Fruit fly (Drosophila melanogaster) whole organism, pupa: ENCODE measurements around the gene pyd.

ENCODE experiments used
- CG10348 ChIP-seq: fragments of 200-800 bp; sonication (Bioruptor generic); IDR thresholded peaks from 2 replicates; pipeline ENCODE4 v1.3.6; 2022; ENCODE audit warnings: missing biosample characterization, missing genetic modification characterization
- CG12605 ChIP-seq: fragments of 200-800 bp; sonication (Bioruptor generic); IDR thresholded peaks from 2 replicates; pipeline ENCODE4 v1.3.6; 2022; ENCODE audit warnings: missing biosample characterization, missing genetic modification characterization
- CG13204 ChIP-seq: fragments of 200-800 bp; sonication (Bioruptor generic); optimal IDR thresholded peaks from 2 replicates; lab custom pipeline; 2018; ENCODE audit warnings: missing biosample characterization, mild to moderate bottlenecking, missing genetic modification characterization, moderate library complexity
- CG14655 ChIP-seq: fragments of 200-800 bp; sonication (Bioruptor generic); optimal IDR thresholded peaks from 3 replicates; lab custom pipeline; 2017; ENCODE audit warnings: mild to moderate bottlenecking, missing biosample characterization, missing genetic modification reagents, missing genetic modification characterization
- CG15710 ChIP-seq: fragments of 200-800 bp; sonication (Bioruptor generic); optimal IDR thresholded peaks from 2 replicates; lab custom pipeline; 2018; ENCODE audit warnings: missing biosample characterization, mild to moderate bottlenecking, missing genetic modification characterization, moderate library complexity
- CG17806 ChIP-seq: fragments of 200-800 bp; sonication (Bioruptor generic); optimal IDR thresholded peaks from 2 replicates; lab custom pipeline; 2018; ENCODE audit warnings: missing biosample characterization, mild to moderate bottlenecking, missing genetic modification characterization, moderate library complexity
- CG32121 ChIP-seq: fragments of 200-800 bp; sonication (Bioruptor generic); IDR thresholded peaks from 2 replicates; pipeline ENCODE4 v1.3.6; 2022; ENCODE audit warnings: missing biosample characterization, missing genetic modification characterization
- CG34367 ChIP-seq: fragments of 200-800 bp; sonication (Bioruptor generic); optimal IDR thresholded peaks from 2 replicates; lab custom pipeline; 2018; ENCODE audit warnings: missing biosample characterization, mild to moderate bottlenecking, missing genetic modification characterization
- CG4496 ChIP-seq: fragments of 200-800 bp; sonication (Bioruptor generic); IDR thresholded peaks from 3 replicates; pipeline ENCODE4 v1.3.6; 2022; ENCODE audit warnings: missing biosample characterization, missing genetic modification characterization
- CG8159 ChIP-seq: fragments of 200-800 bp; sonication (Bioruptor generic); optimal IDR thresholded peaks from 3 replicates; lab custom pipeline; 2018; ENCODE audit warnings: missing biosample characterization, mild to moderate bottlenecking, missing genetic modification characterization, moderate library complexity
- CG8301 ChIP-seq: fragments of 200-800 bp; sonication (Bioruptor generic); optimal IDR thresholded peaks from 2 replicates; lab custom pipeline; 2018; ENCODE audit warnings: missing biosample characterization, mild to moderate bottlenecking, missing genetic modification characterization
- CG9948 ChIP-seq: fragments of 200-800 bp; sonication (Bioruptor generic); optimal IDR thresholded peaks from 2 replicates; lab custom pipeline; 2018; ENCODE audit warnings: missing biosample characterization, mild to moderate bottlenecking, missing genetic modification characterization, moderate library complexity
- D1 ChIP-seq: fragments of 200-800 bp; sonication (Bioruptor generic); optimal IDR thresholded peaks from 2 replicates; lab custom pipeline; 2018; ENCODE audit warnings: missing biosample characterization, mild to moderate bottlenecking, missing genetic modification characterization, moderate library complexity
- EcR ChIP-seq: fragments of 200-800 bp; sonication (Bioruptor generic); optimal IDR thresholded peaks from 3 replicates; lab custom pipeline; 2019; ENCODE audit warnings: missing biosample characterization, missing genetic modification characterization, mild to moderate bottlenecking, moderate library complexity, missing genetic modification reagents
- Ets98B ChIP-seq: fragments of 200-800 bp; sonication (Bioruptor generic); IDR thresholded peaks from 2 replicates; pipeline ENCODE4 v1.3.6; 2022; ENCODE audit warnings: missing biosample characterization, missing genetic modification characterization
- Pif1A ChIP-seq: fragments of 200-800 bp; sonication (Bioruptor generic); optimal IDR thresholded peaks from 3 replicates; lab custom pipeline; 2016; ENCODE audit warnings: missing biosample characterization, missing genetic modification characterization
- Pif1B ChIP-seq: fragments of 200-800 bp; sonication (Bioruptor generic); optimal IDR thresholded peaks from 3 replicates; lab custom pipeline; 2016; ENCODE audit warnings: missing biosample characterization, missing genetic modification characterization
- Snoo ChIP-seq: fragments of 200-800 bp; sonication (Bioruptor generic); optimal IDR thresholded peaks from 3 replicates; lab custom pipeline; 2017; ENCODE audit warnings: missing biosample characterization, mild to moderate bottlenecking, missing genetic modification characterization, inconsistent platforms
- fd96Ca ChIP-seq: fragments of 200-800 bp; sonication (Bioruptor generic); IDR thresholded peaks from 3 replicates; pipeline ENCODE4 v1.3.6; 2022; ENCODE audit warnings: missing biosample characterization, missing genetic modification characterization
- gl ChIP-seq: fragments of 200-800 bp; sonication (Bioruptor generic); optimal IDR thresholded peaks from 2 replicates; lab custom pipeline; 2018; ENCODE audit warnings: missing biosample characterization, mild to moderate bottlenecking, missing genetic modification characterization
- rn ChIP-seq: fragments of 200-800 bp; sonication (Bioruptor generic); IDR thresholded peaks from 2 replicates; pipeline ENCODE4 v1.3.6; 2022; ENCODE audit warnings: missing biosample characterization, missing genetic modification characterization

Gene pyd

DNA sequence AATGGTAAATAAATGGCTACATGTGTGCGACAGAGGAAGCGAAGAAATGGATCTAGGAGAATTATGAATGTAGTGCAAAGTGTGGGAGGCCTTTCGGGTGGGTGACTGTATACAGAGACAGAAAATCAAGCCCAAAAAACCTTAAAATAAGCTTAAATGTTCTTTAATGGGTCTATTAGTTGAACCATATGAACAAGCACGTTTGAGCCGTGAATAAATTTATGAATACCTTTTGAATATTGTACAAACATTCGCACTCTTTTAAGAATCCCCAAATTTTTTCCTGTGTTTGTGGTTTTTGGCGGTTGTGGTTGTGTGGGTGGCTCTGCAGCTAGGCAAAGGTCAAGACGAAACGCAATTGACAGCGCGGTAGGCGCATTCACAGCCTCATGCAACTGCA, 34.9 kb upstream of the pyd start:
- TF ChIP-seq CG8301 (tag; lab: Kevin White, UChicago) (peak; percentile 43), gl (no peak), CG4496 (GFP tag; lab: Robert Waterston, UW) (peak; percentile 22; the same call in 2 of the 3 replicates), CG32121 (GFP tag; lab: Robert Waterston, UW) (peak; percentile 46; the same call in 1 of the 2 replicates)

DNA sequence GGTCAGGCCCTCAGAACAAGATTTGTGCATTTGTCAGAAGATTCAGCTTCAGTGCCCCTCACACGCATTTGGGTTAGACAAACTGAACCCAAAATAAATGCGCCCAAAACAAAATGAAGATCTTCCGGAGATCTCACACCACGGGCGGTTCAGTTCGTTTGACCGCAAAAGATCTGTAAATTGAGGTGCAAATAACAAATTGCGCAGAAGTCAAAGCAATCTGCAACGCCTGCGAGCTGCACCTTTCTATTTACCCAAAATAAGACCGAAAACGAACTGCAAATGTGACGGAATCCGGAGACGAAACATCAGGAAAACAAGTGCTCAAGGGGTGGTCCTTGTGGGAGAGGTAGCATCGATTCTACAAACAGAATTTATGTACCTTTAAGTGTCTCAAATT, 33.9 kb upstream of the pyd start:
- TF ChIP-seq CG4496 (GFP tag; lab: Robert Waterston, UW) (no peak), CG8301 (tag; lab: Kevin White, UChicago) (no peak), Ets98B (GFP tag; lab: Robert Waterston, UW) (no peak), CG9948 (tag; lab: Kevin White, UChicago) (no peak), CG13204 (no peak)
- TF ChIP-seq, all 21 proteins: peak for 0

DNA sequence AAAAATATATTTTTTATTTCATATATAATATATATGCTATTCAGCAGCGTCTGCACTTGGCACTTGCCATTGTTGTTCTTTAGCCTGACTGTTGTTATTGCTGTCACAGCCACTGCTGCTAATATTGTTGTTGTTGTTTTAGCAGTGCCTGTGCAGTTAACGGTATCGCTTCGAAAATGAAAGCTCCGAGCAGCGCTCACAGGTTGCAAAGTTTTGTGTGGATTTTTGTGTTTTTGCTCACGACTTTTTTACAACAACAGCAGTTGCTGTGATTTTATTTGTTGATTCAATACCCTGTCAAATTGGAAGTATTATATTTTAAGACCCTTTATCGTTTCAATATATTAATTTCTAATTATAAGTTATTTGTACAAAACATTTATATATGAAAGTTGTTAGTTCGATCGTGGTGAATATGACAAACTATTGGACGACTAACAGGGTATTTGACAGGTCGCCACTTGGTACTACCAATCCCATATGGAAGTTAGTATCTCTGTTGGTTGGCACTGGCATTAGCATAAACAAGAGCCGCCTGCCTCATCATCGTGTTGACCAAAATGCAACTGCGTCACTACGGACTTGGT, 32.2 kb upstream of the pyd start:
- TF ChIP-seq Pif1B (GFP tag; lab: Kevin White, UChicago) (peak; percentile 10), CG9948 (tag; lab: Kevin White, UChicago) (no peak), fd96Ca (GFP tag; lab: Robert Waterston, UW) (peak; percentile 36; the same call in 1 of the 3 replicates), Pif1A (no peak), CG4496 (GFP tag; lab: Robert Waterston, UW) (no peak), Ets98B (GFP tag; lab: Robert Waterston, UW) (peak; percentile 61), CG32121 (GFP tag; lab: Robert Waterston, UW) (peak; percentile 25; the same call in 1 of the 2 replicates)

DNA sequence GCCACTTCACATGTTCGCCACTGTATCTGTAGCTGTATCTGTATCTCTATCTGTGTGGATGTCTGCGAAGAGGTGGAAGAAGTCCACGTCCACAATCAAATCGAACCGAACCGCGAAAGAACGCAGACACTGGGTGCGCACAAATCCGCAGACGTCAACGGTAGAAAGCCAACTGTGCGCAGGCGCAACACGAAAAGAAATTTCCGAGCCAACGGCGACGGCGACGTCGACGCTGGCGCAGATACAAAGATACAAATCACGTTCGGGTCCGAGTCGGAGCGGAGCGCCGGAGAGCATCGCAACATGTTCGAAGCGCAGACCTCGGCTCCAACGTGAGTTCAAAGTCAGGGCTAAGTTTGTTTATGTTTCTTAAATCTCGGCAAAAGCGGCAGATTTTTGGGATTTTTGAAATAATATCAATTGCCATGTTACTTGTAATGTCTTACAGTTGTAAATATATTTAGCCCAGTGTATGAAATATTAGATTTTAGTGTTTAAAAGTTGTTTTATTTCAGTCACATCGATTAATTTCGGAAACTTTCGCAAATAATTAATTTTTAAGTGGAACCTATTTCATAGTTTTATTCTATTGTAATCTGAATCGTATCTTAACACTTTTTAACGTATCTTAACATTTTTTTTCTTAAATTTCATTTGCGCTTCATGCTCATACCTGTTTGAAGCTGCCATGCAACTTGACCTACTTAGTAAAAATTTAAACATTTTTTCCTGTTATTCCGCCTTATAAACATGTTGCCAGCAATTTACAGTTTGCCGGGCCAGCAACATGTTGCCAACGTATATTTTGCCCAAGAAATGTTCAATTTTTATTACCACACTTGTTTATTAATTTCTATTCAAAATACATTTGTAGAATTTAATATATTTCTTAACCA, 31.4 kb upstream of the pyd start, which contains the start of gene ich:
Gene ich, minus strand, starts transcription at position 178 of the 896 bp plus-strand sequence.
- TF ChIP-seq Snoo (tag; lab: Kevin White, UChicago) (no peak), CG32121 (GFP tag; lab: Robert Waterston, UW) (no peak), Pif1A (no peak), CG9948 (tag; lab: Kevin White, UChicago) (no peak), CG17806 (tag; lab: Kevin White, UChicago) (no peak), CG8159 (tag; lab: Kevin White, UChicago) (no peak), CG34367 (no peak), CG15710 (no peak), gl (no peak), CG4496 (GFP tag; lab: Robert Waterston, UW) (no peak), Ets98B (GFP tag; lab: Robert Waterston, UW) (no peak; the same call in 1 of the 2 replicates), CG13204 (no peak), rn (GFP tag; lab: Robert Waterston, UW) (no peak), CG14655 (GFP tag; lab: Kevin White, UChicago) (no peak), EcR (GFP tag; lab: Kevin White, UChicago) (peak; percentile 4), fd96Ca (GFP tag; lab: Robert Waterston, UW) (0 out of 3 replicates have a peak, but pooled peaks have one; percentile 31), CG8301 (tag; lab: Kevin White, UChicago) (no peak)

DNA sequence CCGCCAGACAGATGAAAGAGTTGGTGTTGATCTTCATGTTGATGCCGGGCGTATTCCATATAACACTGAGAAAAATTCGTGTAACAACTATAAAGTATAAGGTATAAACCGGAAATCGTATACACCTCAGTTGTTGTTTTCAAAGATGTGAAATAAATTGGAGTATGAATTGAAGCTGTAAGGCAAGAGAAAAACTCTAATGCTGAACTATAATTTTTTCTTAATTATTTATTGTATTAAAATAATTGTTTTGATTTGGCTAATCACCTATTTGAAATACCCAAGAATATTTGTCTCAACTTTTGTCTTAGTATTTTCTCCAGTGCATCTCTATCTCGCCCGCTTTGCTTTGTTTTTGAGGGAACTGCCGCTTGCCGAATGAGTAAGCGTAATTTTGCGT, 28.6 kb upstream of the pyd start:
- TF ChIP-seq CG12605 (GFP tag; lab: Robert Waterston, UW) (no peak), CG9948 (tag; lab: Kevin White, UChicago) (no peak), CG14655 (GFP tag; lab: Kevin White, UChicago) (peak; percentile 43), Ets98B (GFP tag; lab: Robert Waterston, UW) (no peak), EcR (GFP tag; lab: Kevin White, UChicago) (no peak), CG32121 (GFP tag; lab: Robert Waterston, UW) (peak; percentile 53; the same call in 1 of the 2 replicates), CG8159 (tag; lab: Kevin White, UChicago) (no peak), CG8301 (tag; lab: Kevin White, UChicago) (peak; percentile 53)

DNA sequence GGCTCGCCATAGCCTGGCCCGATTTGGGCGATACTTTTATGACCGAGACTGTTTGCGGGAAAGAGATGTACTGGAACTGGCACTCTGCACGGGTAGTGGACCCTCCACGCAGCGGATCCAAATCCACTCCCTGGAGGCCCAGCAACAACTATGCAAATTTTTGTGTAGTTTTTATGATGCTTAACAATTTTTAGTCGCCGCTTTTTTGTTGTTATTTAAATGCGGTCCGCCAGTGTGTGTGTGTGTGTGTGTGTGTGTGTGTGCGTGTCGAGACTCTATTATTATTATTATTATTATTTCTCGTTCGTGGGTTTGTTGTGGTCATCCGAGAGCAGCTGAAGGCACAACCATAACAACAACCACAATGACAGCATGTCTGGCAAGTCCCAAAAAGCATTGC, 27.5 kb upstream of the pyd start:
- TF ChIP-seq EcR (GFP tag; lab: Kevin White, UChicago) (no peak), CG4496 (GFP tag; lab: Robert Waterston, UW) (no peak), fd96Ca (GFP tag; lab: Robert Waterston, UW) (no peak)

DNA sequence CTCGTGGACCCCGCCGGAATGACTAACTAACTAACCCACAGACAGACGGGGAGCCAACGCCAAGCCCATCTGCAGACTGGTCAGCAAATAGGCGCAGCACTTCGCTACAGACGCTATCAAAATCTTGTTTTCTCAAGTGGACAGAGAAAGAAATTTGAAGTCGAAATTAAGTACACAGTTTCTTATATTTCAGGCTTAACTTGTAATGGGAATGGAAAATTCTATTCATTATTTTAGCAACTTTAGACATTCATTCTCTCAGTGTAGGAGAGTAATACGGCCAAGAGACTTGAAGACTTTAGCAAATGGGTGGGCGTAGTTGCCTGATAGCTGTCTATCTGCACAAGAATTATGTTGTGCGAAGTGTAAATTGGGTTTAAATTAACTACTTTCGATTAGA, 26.6 kb upstream of the pyd start:
- TF ChIP-seq rn (GFP tag; lab: Robert Waterston, UW) (no peak), Ets98B (GFP tag; lab: Robert Waterston, UW) (peak; percentile 78), EcR (GFP tag; lab: Kevin White, UChicago) (no peak), CG12605 (GFP tag; lab: Robert Waterston, UW) (peak; percentile 51; the same call in 1 of the 2 replicates), CG34367 (peak; percentile 68), CG32121 (GFP tag; lab: Robert Waterston, UW) (0 out of 2 replicates have a peak, but pooled peaks have one; percentile 28), CG15710 (peak; percentile 56), Pif1B (GFP tag; lab: Kevin White, UChicago) (peak; percentile 25), fd96Ca (GFP tag; lab: Robert Waterston, UW) (no peak; the same call in 2 of the 3 replicates), CG13204 (peak; percentile 24), CG10348 (GFP tag; lab: Robert Waterston, UW) (0 out of 2 replicates have a peak, but pooled peaks have one; percentile 12), Pif1A (peak; percentile 22), CG17806 (tag; lab: Kevin White, UChicago) (peak; percentile 81), gl (no peak), CG8301 (tag; lab: Kevin White, UChicago) (peak; percentile 74), CG14655 (GFP tag; lab: Kevin White, UChicago) (peak; percentile 76), Snoo (tag; lab: Kevin White, UChicago) (no peak), CG4496 (GFP tag; lab: Robert Waterston, UW) (peak; percentile 78), CG8159 (tag; lab: Kevin White, UChicago) (peak; percentile 70), CG9948 (tag; lab: Kevin White, UChicago) (peak; percentile 74), D1 (tag; lab: Kevin White, UChicago) (no peak)
- TF ChIP-seq, all 21 proteins: peak for 15
